Fruit fly (Drosophila melanogaster): ENCODE results near the gene CG17239.

DNA sequence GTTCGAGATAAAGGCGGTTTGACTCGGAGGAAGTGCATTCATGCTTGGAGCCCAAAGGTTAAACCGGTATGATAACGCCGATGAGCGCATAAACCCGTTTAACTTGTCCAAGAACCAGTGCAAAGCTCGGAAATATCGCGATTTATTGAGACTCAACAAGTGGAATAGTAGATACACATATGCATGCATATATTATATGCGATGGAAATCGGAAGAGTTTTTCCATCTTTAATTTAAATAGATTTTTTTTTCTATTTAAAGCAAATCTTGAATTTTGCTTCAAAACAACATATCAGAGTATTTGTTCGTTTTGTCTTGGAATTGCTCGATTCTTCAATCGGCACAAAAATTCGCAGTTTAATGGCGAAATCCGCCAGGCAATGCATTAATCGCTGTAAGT is 29.8 kb downstream of the CG17239 start:
- TF ChIP-seq EcR (GFP tag; optimal IDR thresholded peaks at IDR 0.05), result no peak
- peak; percentile 31 for TF ChIP-seq CG14655 (GFP tag; optimal IDR thresholded peaks at IDR 0.05)

Data from whole organism, pupa.